Worm (Caenorhabditis elegans) whole organism, dauer: ENCODE measurements around the gene C03B1.6.

Experiments
- unc-62 ChIP-seq: sonication (generic microtip); optimal IDR thresholded peaks from 2 replicates; lab custom pipeline; 2017; ENCODE audit warnings: missing biosample characterization, missing genetic modification reagents, missing genetic modification characterization

The C03B1.6 gene

DNA sequence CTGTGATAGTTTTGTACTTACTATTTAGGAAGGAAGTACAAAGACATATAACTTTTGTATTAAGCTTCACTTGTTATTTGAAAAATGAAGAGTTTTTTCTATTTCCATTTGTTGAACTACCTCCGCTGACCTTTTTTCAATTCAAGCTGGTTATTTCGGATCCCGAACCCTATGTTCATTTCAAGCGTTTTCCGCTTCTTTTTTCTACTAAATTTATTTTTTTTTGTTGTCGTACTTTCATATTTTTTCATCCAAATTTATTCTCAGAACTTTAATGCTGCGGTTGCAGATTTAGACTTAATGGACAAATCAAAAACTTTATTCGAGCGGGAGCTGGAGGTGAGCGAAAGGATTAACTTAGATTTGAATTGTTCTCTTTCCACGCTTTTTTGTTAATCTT lies at the start of gene C03B1.6:
Gene C03B1.6 (plus strand): TSS at position 301 of the 400 bp plus-strand sequence.
- no peak for TF ChIP-seq unc-62 (GFP tag; lab: Kevin White, UChicago)

DNA sequence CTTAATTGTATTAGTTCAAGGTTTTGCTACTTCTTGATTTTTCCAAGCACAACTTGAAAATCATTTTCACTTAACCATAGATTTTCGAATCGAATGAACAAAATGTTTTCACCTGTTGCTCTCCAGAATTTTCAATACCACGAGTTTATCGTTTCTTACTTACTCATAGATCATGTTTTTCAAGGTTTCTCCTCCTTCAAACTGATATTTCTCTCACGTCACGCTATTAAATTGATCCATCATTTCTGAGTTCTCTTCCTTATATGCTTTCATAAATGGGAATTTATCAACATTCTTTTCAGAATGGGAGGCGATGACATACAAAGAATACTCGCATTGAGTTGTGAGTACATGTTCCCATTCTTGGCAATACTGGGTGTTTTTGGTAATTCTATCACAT lies 38.7 kb upstream of the C03B1.6 start, which contains the start of gene npr-38:
Gene npr-38 (plus strand): TSS at position 301 of the 400 bp plus-strand sequence.
- TF ChIP-seq unc-62 (GFP tag; lab: Kevin White, UChicago) = no peak

DNA sequence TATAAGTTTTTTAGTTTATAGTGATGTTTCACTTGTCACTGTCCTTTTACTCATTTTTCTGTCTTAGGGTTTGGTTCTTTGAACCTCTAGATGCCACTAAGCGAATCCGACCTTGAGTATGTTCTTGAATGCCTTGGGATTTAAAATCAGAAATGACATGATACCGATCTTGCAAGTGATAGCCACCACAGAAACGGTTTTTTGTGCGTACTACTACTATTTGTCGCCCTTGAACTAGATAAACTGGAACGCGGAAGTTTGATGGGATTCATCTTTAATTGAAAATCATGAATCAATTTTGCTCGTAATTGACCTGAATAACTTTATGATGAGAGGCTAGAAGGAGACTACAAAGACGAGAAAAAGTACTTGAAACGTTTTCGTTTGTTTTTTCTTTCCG lies 31.3 kb upstream of the C03B1.6 start:
- no peak for TF ChIP-seq unc-62 (GFP tag; lab: Kevin White, UChicago)

DNA sequence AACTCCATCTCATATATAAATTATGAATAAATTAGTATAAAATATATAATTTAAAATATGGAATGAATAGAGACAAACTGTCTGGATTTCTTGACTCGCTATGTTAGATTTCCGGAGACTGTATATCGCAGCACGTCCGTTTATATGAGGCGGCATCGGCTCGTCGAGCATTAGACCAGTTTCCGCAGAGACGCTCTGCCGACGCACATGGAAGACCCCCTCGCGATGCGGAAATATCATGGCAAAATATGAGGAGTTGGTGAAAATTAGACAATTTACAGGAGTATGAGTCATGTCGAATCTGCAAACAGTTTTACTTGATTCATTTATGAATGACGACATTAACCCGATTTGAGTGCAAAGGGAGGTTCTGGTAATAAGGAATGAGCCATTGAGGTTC lies 30.6 kb upstream of the C03B1.6 start, which contains the start of gene chtb-3:
Gene chtb-3 (minus strand): TSS at position 101 of the 400 bp plus-strand sequence.
- no peak for TF ChIP-seq unc-62 (GFP tag; lab: Kevin White, UChicago)

DNA sequence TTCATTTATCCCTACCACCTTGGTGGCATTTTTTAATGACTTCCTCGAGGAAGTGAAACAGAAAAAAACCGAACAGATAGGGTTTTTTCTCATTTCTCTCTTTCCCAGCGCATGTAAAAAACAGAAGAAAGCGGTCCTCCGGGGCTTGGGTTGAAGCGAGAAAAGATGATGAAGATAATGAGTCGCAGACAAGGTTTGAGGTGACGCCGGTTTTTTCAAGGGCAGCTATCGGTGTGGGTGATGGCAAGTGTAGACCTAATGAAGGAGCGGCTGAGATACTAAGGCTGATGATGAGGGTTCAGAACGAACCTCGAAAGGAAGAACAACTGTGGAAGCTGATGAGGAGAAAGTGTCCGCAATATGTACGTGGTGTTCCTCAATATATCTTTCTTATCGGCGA lies 29.2 kb upstream of the C03B1.6 start:
- no peak for TF ChIP-seq unc-62 (GFP tag; lab: Kevin White, UChicago)

DNA sequence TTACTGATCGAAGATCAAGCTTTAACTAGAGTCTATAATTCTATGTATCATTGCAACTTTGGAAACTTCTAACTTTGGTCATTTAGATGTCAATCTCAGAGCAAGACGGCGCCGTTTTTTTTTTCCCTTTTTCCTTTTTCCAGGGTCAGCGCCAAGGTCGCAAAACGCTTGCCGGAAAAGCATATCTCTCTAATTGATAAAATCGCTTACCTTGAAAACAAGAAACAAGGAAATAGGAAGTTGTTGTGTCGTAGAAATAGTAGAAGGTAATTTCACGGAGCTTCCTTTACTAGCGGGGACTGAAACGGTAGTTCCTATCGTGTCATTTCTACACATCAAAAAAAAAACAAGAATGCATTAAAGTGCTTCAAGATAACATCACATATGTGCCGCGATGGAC lies 28.7 kb upstream of the C03B1.6 start:
- TF ChIP-seq unc-62 (GFP tag; lab: Kevin White, UChicago) = no peak

DNA sequence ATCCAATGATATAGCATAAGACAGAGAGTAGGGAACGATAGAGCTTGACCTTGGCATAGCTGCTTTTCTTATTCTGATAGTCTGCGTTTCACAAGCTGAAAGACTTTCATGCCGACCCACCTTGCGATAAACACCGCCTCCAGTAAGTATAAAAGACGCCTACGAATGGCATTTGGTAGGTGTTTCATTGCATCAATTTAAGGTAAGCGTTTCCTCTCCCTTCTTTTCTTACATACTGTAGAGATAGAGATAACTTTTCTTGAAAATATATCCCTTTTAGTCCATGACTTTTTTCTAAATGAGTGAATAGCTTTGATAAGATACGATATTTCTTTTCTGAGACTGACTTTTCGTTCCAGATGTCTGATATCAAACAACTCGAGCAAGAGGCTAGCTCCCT lies 27.0 kb upstream of the C03B1.6 start, which contains the start of gene col-167:
Gene col-167 (plus strand): TSS at position 360 of the 400 bp plus-strand sequence.
- TF ChIP-seq unc-62 (GFP tag; lab: Kevin White, UChicago) = no peak

DNA sequence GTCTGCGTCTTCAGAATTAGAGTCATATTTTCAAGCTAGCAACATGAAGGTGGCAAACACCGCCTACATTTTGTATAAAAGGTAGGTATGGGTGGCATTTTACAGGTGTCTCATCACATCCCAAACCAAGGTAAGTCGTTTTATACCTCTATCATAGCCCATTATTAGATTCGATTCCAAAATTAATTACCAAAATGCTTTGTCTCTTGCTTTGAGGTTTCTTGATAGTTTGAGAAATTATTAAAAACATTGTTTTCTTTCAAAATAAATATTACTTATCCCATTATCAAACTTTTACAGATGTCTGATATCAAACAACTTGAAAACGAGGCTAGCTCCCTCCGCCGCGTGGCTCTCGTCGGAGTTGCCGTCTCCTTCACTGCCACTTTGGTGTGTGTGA lies 24.0 kb upstream of the C03B1.6 start, which contains the start of gene col-168:
Gene col-168 (plus strand): TSS at position 301 of the 400 bp plus-strand sequence.
- no peak for TF ChIP-seq unc-62 (GFP tag; lab: Kevin White, UChicago)

DNA sequence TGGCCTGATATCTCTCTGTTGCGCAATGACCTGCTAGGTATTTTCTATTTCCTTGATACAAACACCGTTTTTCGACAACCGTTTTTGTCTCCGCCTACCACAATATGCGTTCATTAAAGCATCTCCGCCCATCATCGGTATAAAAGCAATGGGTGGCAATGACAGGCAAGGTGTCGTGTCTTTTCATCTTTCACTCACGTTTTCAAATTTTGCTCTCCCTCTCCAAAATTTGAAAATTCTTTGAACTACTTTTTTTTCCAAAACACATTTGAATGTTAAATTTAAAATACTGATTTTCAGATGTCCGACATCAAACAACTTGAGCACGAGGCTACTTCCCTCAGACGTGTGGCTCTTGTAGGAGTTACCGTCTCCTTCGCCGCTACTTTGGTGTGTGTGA lies 21.3 kb upstream of the C03B1.6 start, which contains the start of gene col-169:
Gene col-169 (plus strand): TSS at position 301 of the 400 bp plus-strand sequence.
- TF ChIP-seq unc-62 (GFP tag; lab: Kevin White, UChicago) = no peak

DNA sequence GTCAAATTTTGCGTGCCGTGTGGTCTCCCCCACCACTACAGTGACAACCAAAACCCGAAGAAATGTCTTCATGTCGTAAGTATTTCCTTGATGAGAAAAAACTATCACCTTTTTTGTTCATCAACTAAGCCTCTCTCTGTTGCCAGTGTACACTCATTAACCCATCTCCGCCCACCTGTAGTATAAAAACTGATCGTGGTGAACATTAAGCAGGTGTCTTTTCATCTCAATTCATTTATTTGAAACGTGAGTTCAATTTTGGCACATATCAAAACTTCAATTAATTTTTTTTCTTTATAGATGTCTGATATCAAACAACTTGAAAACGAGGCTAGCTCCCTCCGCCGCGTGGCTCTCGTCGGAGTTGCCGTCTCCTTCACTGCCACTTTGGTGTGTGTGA lies 18.7 kb upstream of the C03B1.6 start, which contains the start of gene col-170:
Gene col-170 (plus strand): TSS at position 301 of the 400 bp plus-strand sequence.
- TF ChIP-seq unc-62 (GFP tag; lab: Kevin White, UChicago) = no peak

DNA sequence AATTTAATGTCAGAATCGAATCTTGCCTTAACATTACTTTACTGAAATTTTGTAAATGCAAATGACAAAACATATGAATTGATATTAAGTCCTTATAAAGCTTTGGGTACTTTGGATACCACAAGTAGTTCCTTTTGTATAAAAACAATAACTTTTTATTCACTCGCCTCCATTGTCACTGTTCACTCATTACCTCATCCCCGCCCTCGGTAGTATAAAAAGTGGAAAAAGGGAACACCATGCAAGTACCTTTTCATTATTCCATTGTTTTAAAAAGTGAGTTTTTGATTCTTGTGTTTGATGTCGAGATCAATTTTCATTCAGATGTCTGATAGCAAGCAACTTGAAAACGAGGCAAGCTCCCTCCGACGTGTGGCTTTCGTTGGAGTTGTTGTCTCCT lies 16.1 kb upstream of the C03B1.6 start, which contains the start of gene col-171:
Gene col-171 (plus strand): TSS at position 301 of the 400 bp plus-strand sequence.
- no peak for TF ChIP-seq unc-62 (GFP tag; lab: Kevin White, UChicago)

DNA sequence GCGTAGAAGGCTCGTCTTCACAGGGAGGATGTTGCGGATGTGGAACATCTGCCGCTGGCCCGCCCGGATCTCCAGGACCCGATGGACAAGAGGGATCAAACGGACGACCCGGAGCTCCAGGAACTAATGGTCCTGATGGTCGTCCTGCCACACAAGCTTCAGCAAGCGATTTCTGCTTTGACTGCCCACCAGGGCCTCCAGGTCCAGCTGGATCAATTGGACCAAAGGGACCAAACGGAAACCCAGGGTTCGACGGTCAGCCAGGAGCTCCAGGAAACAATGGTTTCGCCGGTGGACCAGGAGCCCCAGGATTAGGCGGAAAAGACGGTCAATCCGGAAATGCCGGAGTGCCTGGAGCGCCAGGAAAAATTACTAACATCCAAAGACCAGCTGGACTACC lies 15.5 kb upstream of the C03B1.6 start:
- no peak for TF ChIP-seq unc-62 (GFP tag; lab: Kevin White, UChicago)

DNA sequence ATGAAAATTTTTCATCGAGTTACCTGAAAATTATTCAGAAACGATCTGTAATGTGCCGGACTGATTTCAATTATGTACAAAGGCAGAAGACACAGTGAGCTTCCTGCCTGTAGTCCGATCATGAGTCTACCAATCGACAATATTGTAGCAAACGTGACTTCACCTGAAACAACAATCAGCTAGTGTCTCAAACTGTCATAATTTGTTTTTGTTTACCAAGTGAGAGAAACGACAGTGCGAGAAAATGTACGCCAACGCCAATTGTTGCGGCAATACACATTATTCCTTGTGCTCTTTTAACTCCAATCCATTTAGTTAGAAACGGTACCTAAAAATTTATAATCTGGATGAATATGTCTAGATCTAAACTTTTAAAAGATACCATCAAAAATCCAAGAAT lies 12.8 kb upstream of the C03B1.6 start:
- no peak for TF ChIP-seq unc-62 (GFP tag; lab: Kevin White, UChicago)

DNA sequence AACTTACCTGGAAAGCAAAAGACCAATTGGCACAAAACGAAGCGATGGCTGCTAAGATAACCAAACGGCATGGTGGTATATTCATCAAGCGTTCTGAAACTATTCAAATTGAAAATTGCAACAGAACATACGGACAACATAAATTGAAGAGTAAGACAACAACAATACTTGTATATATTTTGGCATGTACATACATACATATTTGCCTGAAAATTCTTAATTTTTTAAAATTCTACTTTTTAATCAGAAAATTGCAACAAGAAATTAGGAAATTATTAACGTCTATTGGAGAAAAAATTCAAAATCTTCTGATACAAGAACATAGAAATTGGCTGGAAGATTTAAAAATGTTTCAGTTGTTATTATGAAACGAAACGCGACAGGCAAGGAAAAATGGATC lies 12.2 kb upstream of the C03B1.6 start, which contains the start of gene C03B1.13:
Gene C03B1.13 (minus strand): TSS at position 101 of the 400 bp plus-strand sequence.
- no peak for TF ChIP-seq unc-62 (GFP tag; lab: Kevin White, UChicago)

DNA sequence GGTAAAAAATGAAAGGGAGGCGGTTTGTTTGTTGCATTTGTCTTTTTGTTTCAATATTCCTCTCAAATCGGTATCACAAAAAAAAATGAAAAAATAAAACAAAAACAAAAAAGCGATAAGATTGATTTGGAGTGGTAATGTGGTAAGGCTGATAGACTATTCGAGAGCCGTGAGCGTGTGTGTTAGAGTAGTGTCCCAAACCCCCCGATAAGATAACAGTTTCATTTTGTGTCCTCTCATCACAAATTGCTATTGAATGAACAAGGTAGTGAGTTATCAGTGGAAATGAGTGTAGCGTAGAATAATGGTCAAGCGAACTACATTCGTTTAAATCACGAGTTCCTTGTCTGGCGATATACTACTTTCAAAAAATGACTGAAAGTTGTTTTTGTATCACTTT lies 11.7 kb upstream of the C03B1.6 start:
- no peak for TF ChIP-seq unc-62 (GFP tag; lab: Kevin White, UChicago)

DNA sequence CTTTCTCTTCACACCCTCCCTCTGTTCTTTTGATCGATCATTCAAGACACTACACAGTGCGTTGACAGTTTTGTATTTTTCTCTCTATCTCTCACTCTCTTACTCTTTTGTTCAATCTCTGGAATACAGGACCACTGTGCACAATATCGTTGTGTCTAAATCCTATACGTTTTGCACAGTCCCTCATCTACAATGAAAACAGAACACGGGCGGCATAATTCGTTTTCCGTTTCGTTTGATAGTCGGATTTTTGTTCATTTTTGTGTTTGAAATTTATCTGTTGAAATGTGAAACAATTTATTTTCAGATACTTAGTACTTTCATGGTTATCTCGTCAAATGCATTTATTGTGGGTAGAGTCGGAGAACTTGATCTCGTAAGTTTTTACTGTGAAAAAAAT lies 8.6 kb upstream of the C03B1.6 start, which contains the start of gene C03B1.7:
Gene C03B1.7 (plus strand): TSS at position 301 of the 400 bp plus-strand sequence.
- TF ChIP-seq unc-62 (GFP tag; lab: Kevin White, UChicago) = no peak

DNA sequence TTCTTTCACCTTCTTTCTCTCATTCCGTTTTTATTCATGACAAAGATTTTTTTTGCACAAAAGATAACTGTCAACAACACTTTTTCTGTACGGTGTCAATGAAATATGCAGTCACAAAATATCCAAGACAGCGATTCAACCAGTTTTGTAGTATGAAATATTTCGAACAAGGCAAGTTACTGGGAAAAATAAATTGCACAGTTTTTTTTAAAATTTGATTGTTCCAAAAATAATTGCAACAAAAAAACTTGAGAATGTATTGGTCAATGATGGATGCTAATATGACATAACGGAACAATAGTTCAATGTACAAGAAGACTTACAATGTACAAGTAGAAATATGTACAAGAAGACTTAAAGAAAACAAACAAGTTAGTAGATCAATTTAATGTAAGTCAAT lies 4.3 kb upstream of the C03B1.6 start:
- no peak for TF ChIP-seq unc-62 (GFP tag; lab: Kevin White, UChicago)
